Worm (Caenorhabditis elegans): ENCODE data around the gene C18H9.6.

DNA sequence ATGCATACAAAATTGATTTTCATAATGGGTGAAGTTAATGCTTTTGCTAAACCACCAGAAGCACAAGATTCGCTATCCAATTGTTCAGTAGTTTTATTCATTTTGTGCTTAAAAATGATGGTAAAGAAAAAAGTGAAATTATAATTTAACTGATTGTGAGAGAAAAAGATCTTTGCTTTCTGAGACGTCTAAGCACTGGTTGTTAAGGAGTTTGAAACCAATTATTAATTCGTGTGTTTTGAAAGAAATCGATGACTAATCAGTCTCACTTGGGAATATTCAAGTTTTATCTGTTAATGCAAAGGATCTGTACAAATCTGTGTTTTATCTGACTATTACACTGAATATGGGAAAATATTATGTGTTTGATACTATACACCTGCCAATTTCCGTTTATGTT lies 49.7 kb downstream of the C18H9.6 start, which contains the start of gene sra-26:
- TF ChIP-seq nfyb-1 (GFP tag; IDR thresholded peaks at IDR 0.05) (no peak), Y79H2A.3 (GFP tag; conservative IDR thresholded peaks at IDR 0.05) (no peak), repo-1 (tag; optimal IDR thresholded peaks at IDR 0.05) (no peak), egl-44 (GFP tag; IDR thresholded peaks at IDR 0.05) (no peak), F10E7.11 (tag; optimal IDR thresholded peaks at IDR 0.05) (no peak), nhr-90 (tag; optimal IDR thresholded peaks at IDR 0.05) (no peak)
